Fruit fly (Drosophila melanogaster) whole organism: ENCODE measurements around the gene Lrrk.

Experiments
- CG8478 ChIP-seq: fragments of >200 bp; optimal IDR thresholded peaks from 2 replicates; lab custom pipeline; 2018; ENCODE audit warnings: inconsistent platforms
- Dll ChIP-seq: fragments of >200 bp; optimal IDR thresholded peaks from 2 replicates; lab custom pipeline; 2017
- EcR ChIP-seq, 2 experiments: fragments of >200 bp; optimal IDR thresholded peaks; 2 replicates each; lab custom pipeline; 2017; ENCODE audit warnings: missing biosample characterization in 2 of 2, missing genetic modification characterization in 2 of 2, missing genetic modification reagents in 2 of 2
- pan ChIP-seq: fragments of >200 bp; optimal IDR thresholded peaks from 2 replicates; lab custom pipeline; 2017
- psq ChIP-seq: fragments of >200 bp; optimal IDR thresholded peaks from 2 replicates; lab custom pipeline; 2017
- usp ChIP-seq: fragments of >200 bp; optimal IDR thresholded peaks from 2 replicates; lab custom pipeline; 2017; ENCODE audit warnings: missing biosample characterization, missing genetic modification characterization, mixed read lengths

The Lrrk gene

DNA sequence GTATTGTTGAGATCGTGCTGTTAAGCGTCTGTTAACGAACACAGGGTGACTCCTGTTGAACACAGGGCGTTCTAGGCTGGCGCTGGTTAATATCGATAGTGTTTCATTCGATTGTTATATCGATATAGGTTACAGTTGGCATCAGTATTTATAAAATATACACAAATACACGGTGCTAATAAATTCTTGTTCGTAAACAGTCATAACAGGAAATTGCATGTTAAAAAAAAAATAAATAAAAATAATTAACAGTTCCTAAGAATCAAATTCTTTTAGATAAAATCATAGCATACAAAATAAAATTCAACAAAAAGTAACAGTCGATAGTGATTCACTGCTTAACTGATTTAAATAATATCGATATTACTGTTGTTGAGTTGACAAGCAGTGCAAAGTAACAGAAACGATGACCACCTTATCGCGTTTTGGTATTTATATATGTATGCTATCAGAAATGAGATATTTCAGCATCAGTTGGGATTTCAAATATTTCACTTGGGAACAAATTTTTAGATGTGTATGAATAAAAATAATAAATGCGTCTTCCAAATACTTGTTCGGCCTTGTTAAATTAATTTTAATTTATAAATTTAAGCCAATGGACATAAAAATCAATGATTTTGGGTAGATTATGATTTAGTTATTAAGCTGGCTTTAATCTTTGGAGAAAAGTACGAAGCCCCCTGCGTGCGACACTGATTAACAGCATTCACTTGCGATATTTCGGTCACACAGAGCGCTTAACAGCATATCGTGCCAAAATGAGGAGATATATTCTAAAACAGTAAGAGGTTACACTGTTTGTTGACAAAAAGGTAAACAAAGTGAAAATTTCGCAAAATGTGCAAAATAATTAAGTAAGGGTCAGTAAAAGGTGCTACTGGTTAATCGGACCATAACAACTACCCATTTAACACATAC lies at the start of gene Lrrk, which contains the start of gene Pi3K92E:
Gene Lrrk, plus strand, starts transcription at position 807 of the 921 bp plus-strand sequence.
Gene Pi3K92E, minus strand, starts transcription at position 59 of the 921 bp plus-strand sequence.
- TF ChIP-seq pan, result no peak
- TF ChIP-seq usp (GFP tag; lab: Kevin White, UChicago), result no peak
- TF ChIP-seq Dll, result no peak
- no peak for TF ChIP-seq psq (lab: Kevin White, UChicago)
- TF ChIP-seq CG8478 (lab: Kevin White, UChicago), result no peak

DNA sequence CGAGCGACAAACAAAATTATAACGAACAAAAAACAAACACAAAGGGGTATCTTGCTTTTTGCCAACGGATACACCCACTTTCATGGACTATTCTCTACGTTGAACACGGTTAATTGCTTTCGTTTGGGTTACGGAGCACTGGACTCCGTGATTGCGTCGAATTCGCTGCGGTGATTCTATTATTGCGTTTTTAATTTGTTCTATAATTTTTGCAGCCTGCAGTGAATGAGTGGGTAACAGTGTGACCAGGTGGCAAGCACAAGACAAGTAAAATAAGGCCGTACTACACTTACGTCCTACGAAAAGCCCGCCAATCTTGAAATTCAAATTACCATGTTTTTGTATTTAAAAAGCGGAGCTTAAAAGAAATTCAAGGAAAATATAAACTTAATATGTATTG lies 49.7 kb upstream of the Lrrk start, which contains the start of gene CG16953:
Gene CG16953, minus strand, starts transcription at position 268 of the 400 bp plus-strand sequence.
- TF ChIP-seq psq (lab: Kevin White, UChicago) (no peak), Dll (no peak), EcR (GFP tag; optimal IDR thresholded peaks at IDR 0.05; lab: Kevin White, UChicago) (no peak), pan (no peak), usp (GFP tag; lab: Kevin White, UChicago) (no peak)

DNA sequence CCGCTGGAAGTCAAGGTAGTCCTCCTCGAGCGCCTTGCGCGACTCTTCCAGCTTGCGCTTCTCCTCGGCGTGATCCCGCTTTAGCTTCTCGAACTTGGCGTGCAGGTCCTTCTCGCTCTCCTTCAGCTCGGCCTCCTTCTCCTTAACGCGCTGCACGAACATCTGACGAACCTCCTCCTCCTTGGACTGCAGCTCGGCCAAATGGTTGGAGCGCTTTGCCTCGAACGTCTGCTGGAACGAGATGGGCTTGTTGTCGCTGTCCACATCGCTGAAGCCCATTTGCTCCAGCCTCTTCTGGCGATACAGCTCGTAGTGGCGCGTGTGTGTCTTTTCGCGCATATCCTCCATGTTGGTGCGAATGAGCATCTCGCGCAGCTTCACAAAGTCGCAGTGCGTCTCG lies 48.9 kb upstream of the Lrrk start:
- TF ChIP-seq EcR (GFP tag; optimal IDR thresholded peaks at IDR 0.05; lab: Kevin White, UChicago), result no peak
- TF ChIP-seq psq (lab: Kevin White, UChicago), result no peak
- TF ChIP-seq CG8478 (lab: Kevin White, UChicago), result no peak
- TF ChIP-seq usp (GFP tag; lab: Kevin White, UChicago), result no peak
- TF ChIP-seq pan, result no peak
- no peak for TF ChIP-seq Dll

dm6 chr3R:20587630-20588479 lies 47.4 kb upstream of the Lrrk start, which contains the start of gene Septin2:
Gene Septin2 (minus strand): TSS chr3R:20588356.
- TF ChIP-seq usp (GFP tag; lab: Kevin White, UChicago), result no peak
- TF ChIP-seq Dll, result no peak
- TF ChIP-seq psq (lab: Kevin White, UChicago), result no peak
- TF ChIP-seq EcR (GFP tag; optimal IDR thresholded peaks at IDR 0.05; lab: Kevin White, UChicago), result no peak
- TF ChIP-seq CG8478 (lab: Kevin White, UChicago), result no peak

- no peak for TF ChIP-seq usp (GFP tag; lab: Kevin White, UChicago)
- no peak for TF ChIP-seq pan
- TF ChIP-seq CG8478 (lab: Kevin White, UChicago), result no peak
- TF ChIP-seq Dll, result no peak
These were observed 46.8 kb upstream of the Lrrk start, which contains the start of gene Srp72 for dm6 chr3R:20588480-20588785. Gene Srp72 (plus strand): TSS chr3R:20588711.

DNA sequence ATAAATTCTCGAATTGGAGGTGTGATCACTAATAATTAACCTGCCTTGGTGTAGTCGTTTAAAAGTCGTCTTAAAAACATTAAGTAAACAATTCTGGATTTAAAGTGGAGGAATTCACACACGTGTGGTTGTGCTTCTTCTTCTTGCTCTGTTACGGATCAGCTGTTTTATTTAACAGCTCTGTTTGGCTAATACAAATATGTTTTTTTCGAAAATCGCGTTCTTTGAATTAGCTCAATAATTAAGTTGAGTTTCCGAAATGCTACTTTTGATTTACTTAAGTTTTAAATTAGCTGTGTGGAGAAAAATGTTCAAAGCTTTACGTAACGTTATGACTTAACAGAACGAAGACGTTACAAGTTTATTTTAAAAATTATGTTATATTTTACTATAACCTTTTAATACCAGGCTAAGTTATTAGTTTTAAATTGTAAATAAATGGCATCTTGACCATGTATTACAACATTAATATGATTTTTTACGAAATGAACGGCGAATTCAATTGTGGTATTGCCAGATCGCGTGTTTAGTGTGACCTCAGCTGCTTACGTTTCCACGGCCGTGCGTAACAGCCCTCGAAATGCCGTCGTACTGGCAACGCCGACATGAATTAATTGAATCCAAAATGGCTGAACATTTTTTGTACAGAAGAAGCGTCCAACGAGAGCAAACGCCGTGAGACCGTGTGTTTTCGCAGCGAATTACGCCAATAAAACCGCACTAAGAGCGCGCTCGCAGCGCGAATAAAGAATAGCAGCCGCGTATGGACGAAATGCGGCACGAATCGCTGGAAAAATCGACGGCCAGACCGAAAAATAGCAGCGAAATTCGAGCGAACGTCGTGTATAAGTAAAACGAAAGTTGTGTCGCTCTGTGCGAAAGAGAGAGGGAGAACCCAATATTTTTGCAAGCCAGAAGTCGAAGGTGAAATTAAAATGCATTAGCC lies 42.5 kb upstream of the Lrrk start, which contains the start of the genes Pus1 and bon:
Gene Pus1, minus strand, starts transcription at position 155 of the 946 bp plus-strand sequence.
Gene bon, plus strand, starts transcription at position 623 of the 946 bp plus-strand sequence.
- no peak for TF ChIP-seq usp (GFP tag; lab: Kevin White, UChicago)
- TF ChIP-seq EcR (GFP tag; optimal IDR thresholded peaks at IDR 0.05; lab: Kevin White, UChicago), result no peak
- TF ChIP-seq CG8478 (lab: Kevin White, UChicago), result no peak
- no peak for TF ChIP-seq pan
- no peak for TF ChIP-seq Dll
- TF ChIP-seq psq (lab: Kevin White, UChicago), result no peak

DNA sequence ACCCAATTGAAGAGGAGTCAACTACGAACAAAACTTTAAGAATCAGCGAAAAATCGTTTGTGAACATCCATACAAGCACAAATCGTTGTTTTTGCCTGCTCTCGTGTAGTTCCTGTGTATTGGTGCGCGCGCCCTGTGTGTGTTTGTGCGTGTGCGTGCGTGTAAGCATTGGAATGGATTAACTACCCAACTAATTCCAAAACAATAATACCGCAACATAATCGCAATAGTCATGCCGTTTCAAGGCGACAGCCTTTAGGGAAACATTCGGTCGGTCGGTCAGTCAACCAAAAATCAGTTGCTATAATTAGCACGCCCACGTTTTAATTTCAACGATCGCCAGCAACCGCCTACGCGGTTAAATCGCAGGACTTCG lies 41.8 kb upstream of the Lrrk start:
- no peak for TF ChIP-seq usp (GFP tag; lab: Kevin White, UChicago)
- TF ChIP-seq Dll, result no peak
- TF ChIP-seq CG8478 (lab: Kevin White, UChicago), result no peak
- TF ChIP-seq EcR (GFP tag; optimal IDR thresholded peaks at IDR 0.05; lab: Kevin White, UChicago), result no peak

DNA sequence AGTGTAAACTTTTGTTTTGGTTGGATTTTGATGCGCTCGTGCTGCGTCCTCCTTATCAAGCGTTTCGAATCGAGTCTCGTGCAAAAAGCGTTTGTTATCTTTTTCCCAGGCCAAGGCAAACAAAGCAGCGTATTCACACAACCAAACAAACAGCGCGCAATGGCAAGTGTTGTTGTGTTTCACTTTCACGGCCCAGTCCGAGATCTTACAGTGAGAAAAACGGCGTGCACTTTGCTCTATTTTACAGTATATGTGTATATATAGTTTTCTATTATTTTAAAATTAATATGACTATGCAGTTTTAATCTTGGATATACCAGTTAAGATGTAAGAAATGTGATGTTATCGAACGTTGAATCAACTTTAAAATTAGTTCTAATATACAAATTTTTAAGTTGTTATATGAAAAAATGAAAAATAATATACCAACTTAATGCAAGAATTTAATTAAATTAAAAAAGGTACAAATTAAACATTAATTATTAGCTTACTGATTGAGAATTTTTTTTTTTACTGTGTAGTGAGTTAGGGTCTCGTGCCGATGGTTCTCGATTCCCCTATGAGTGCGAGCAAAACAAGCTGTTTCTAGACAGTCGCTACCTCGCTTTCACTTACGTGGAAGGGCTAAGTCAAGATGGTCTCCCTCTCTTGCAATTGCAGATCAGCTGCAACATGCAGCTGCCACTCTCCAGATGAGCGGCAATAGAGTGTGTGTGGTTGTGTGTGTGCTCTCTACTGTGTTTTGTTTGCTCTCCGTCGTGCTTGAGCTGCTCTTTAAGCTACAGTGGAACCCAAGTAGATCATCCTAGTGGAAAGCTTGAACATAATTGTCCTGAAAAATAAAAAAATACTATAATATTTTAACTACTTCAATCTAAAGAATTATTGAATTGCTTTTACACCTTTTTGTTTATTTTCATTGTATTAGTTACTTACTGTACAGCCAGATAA lies 40.8 kb upstream of the Lrrk start:
- TF ChIP-seq EcR (GFP tag; optimal IDR thresholded peaks at IDR 0.05; lab: Kevin White, UChicago) (no peak), Dll (no peak), pan (no peak), psq (lab: Kevin White, UChicago) (no peak), usp (GFP tag; lab: Kevin White, UChicago) (no peak), CG8478 (lab: Kevin White, UChicago) (no peak)

dm6 chr3R:20595145-20595812 lies 40.0 kb upstream of the Lrrk start:
- TF ChIP-seq psq (lab: Kevin White, UChicago), result no peak
- TF ChIP-seq CG8478 (lab: Kevin White, UChicago), result no peak
- no peak for TF ChIP-seq Dll
- no peak for TF ChIP-seq EcR (GFP tag; optimal IDR thresholded peaks at IDR 0.05; lab: Kevin White, UChicago)
- no peak for TF ChIP-seq pan
- TF ChIP-seq usp (GFP tag; lab: Kevin White, UChicago), result no peak
